Worm (Caenorhabditis elegans) whole organism, mixed stage, embryonic: ENCODE results near the gene ZK418.2.

Source experiments
- blmp-1 ChIP-seq: fragments of 150-350 bp; optimal IDR thresholded peaks from 2 replicates; lab custom pipeline; 2014; ENCODE audit warnings: missing biosample characterization, missing genetic modification characterization
- lsy-2 ChIP-seq: fragments of 150-350 bp; optimal IDR thresholded peaks from 2 replicates; lab custom pipeline; 2014; ENCODE audit warnings: missing biosample characterization, missing genetic modification characterization
- mep-1 ChIP-seq: fragments of 150-350 bp; optimal IDR thresholded peaks from 2 replicates; lab custom pipeline; 2017; ENCODE audit warnings: missing biosample characterization, missing genetic modification reagents, missing genetic modification characterization, inconsistent platforms
- mls-2 ChIP-seq: sonication (generic microtip); optimal IDR thresholded peaks from 2 replicates; lab custom pipeline; 2016; ENCODE audit warnings: mild to moderate bottlenecking, missing genetic modification characterization, moderate library complexity, missing compliant biosample characterization
- nhr-28 ChIP-seq: fragments of 150-350 bp; optimal IDR thresholded peaks from 2 replicates; lab custom pipeline; 2014; ENCODE audit warnings: missing biosample characterization, missing genetic modification characterization
- pha-4 ChIP-seq: fragments of 150-350 bp; optimal IDR thresholded peaks from 2 replicates; lab custom pipeline; 2018; ENCODE audit warnings: missing biosample characterization, missing genetic modification reagents, missing genetic modification characterization
- snpc-4 ChIP-seq: fragments of 150-350 bp; optimal IDR thresholded peaks from 2 replicates; lab custom pipeline; 2014; ENCODE audit warnings: missing biosample characterization, missing genetic modification characterization
- unc-62 ChIP-seq: fragments of 150-350 bp; optimal IDR thresholded peaks from 2 replicates; lab custom pipeline; 2014; ENCODE audit warnings: missing biosample characterization, missing genetic modification reagents, missing genetic modification characterization

DNA sequence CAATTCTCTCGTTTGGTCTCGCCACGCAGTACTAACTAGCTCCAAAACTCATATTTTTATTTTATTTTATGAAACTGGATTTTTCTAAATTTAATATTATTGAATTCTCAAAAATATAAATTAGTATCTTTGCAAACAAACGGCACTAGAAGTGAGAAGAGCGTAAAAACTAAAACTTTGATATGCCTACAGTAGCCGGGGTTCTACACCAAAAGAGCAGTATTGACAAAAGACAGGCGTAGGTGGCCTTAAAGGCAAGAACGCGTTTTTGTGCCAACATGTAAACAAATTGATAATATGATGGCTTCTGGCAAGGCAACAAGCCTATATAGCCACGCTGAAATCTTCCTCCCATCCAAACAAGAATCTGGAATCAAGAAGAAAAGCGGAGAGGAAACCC lies 28.6 kb upstream of the ZK418.2 start, which contains the start of gene R01H2.1:
- no peak for TF ChIP-seq snpc-4
- no peak for TF ChIP-seq mls-2 (tag; lab: Kevin White, UChicago)
- TF ChIP-seq unc-62 (GFP tag; lab: Kevin White, UChicago), result no peak
- no peak for TF ChIP-seq pha-4
- TF ChIP-seq blmp-1 (tag; lab: Kevin White, UChicago), result no peak
- TF ChIP-seq mep-1 (tag; lab: Kevin White, UChicago), result no peak
- no peak for TF ChIP-seq lsy-2 (tag; lab: Kevin White, UChicago)
- TF ChIP-seq nhr-28 (tag; lab: Kevin White, UChicago), result no peak
